Worm (Caenorhabditis elegans): ENCODE data around the gene C45B2.6.

DNA sequence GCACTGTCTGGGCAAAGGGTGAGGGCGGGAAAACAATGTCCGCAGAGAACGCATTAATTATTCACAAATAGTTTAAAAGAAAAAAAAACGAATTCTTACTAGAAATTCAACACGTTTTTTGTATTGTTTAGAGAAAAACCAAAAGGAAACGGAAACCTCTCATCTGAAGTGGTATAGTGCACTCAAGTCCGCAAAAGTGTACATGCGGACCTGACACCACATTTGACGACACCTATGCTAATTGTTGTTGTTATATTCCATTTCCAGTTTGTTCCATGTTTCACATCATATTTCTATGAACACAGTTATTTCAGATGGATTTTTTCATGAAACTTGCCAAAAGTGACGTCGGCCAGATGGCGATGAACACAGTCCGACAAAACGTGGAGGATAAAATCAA lies at the start of gene C45B2.6:
- TF ChIP-seq ztf-4 (tag; optimal IDR thresholded peaks at IDR 0.05): no peak
- TF ChIP-seq ceh-82 (tag; optimal IDR thresholded peaks at IDR 0.05): peak in 1 of 3 experiments; percentile 29
- TF ChIP-seq fos-1 (tag; optimal IDR thresholded peaks at IDR 0.05): no peak
- no peak for TF ChIP-seq C34B4.2 (tag; optimal IDR thresholded peaks at IDR 0.05)
- TF ChIP-seq lin-13 (GFP tag; optimal IDR thresholded peaks at IDR 0.05): no peak
- TF ChIP-seq lin-39 (tag; optimal IDR thresholded peaks at IDR 0.05): no peak
- TF ChIP-seq fkh-10 (GFP tag; optimal IDR thresholded peaks at IDR 0.05): no peak
- TF ChIP-seq lsy-2 (tag; optimal IDR thresholded peaks at IDR 0.05): peak in 1 of 2 experiments; percentile 35
- TF ChIP-seq dsc-1 (tag; optimal IDR thresholded peaks at IDR 0.05): peak; percentile 20
- TF ChIP-seq tlp-1 (tag; optimal IDR thresholded peaks at IDR 0.05): no peak
- TF ChIP-seq pqm-1 (tag; optimal IDR thresholded peaks at IDR 0.05): no peak
- no peak for TF ChIP-seq ceh-88 (GFP tag; IDR thresholded peaks at IDR 0.05)
- no peak for TF ChIP-seq hlh-17 (GFP tag; optimal IDR thresholded peaks at IDR 0.05; ENCODE audit: borderline replicate concordance)
- TF ChIP-seq snpc-4 (tag; optimal IDR thresholded peaks at IDR 0.05): no peak

All from whole organism, L1 larva.